Fruit fly (Drosophila melanogaster): Measurements from ENCODE around the gene CG2120.

- TF ChIP-seq psq (optimal IDR thresholded peaks at IDR 0.05) = no peak
- TF ChIP-seq Sin3A (optimal IDR thresholded peaks at IDR 0.05) = no peak
- no peak for TF ChIP-seq ttk (optimal IDR thresholded peaks at IDR 0.05)
These were observed 6.4 kb downstream of the CG2120 start, which contains the start of gene Smox for dm6 chrX:8142067-8142462.
